Worm (Caenorhabditis elegans): Measurements from ENCODE around the gene T28C6.7.

DNA sequence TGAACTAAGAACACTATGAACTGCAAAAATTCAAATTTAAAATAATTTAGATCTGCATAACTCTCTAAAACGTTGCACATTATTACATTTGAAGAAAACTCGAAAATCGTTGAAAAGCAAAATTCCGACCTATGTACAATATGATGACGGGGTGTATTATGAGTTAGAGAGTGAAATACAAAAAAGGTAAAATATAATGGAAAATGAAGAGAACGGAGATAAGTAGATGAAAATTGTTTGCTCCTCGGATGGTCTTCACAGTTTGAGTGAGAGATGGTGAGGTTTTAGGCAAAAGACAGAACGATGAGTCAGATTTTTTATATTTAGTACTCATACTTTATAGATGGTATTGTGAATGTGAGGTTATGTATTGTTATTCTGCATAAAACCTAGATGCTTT lies 20.3 kb upstream of the T28C6.7 start:
- TF ChIP-seq elt-3 (tag; optimal IDR thresholded peaks at IDR 0.05) (no peak), nhr-237 (tag; optimal IDR thresholded peaks at IDR 0.05) (no peak), elt-1 (tag; optimal IDR thresholded peaks at IDR 0.05; ENCODE audit: borderline replicate concordance, insufficient read depth) (no peak), unc-39 (tag; optimal IDR thresholded peaks at IDR 0.05) (no peak)
